Fruit fly (Drosophila melanogaster) whole organism, pupa: ENCODE results near the gene laf.

ENCODE experiments used
- CG12605 ChIP-seq: fragments of 200-800 bp; sonication (Bioruptor generic); IDR thresholded peaks from 2 replicates; pipeline ENCODE4 v1.3.6; 2022; ENCODE audit warnings: missing biosample characterization, missing genetic modification characterization
- CG17806 ChIP-seq: fragments of 200-800 bp; sonication (Bioruptor generic); optimal IDR thresholded peaks from 2 replicates; lab custom pipeline; 2018; ENCODE audit warnings: missing biosample characterization, mild to moderate bottlenecking, missing genetic modification characterization, moderate library complexity
- CG32121 ChIP-seq: fragments of 200-800 bp; sonication (Bioruptor generic); IDR thresholded peaks from 2 replicates; pipeline ENCODE4 v1.3.6; 2022; ENCODE audit warnings: missing biosample characterization, missing genetic modification characterization
- CG8159 ChIP-seq: fragments of 200-800 bp; sonication (Bioruptor generic); optimal IDR thresholded peaks from 3 replicates; lab custom pipeline; 2018; ENCODE audit warnings: missing biosample characterization, mild to moderate bottlenecking, missing genetic modification characterization, moderate library complexity
- Ets98B ChIP-seq: fragments of 200-800 bp; sonication (Bioruptor generic); IDR thresholded peaks from 2 replicates; pipeline ENCODE4 v1.3.6; 2022; ENCODE audit warnings: missing biosample characterization, missing genetic modification characterization
- Pif1B ChIP-seq: fragments of 200-800 bp; sonication (Bioruptor generic); optimal IDR thresholded peaks from 3 replicates; lab custom pipeline; 2016; ENCODE audit warnings: missing biosample characterization, missing genetic modification characterization
- fd96Ca ChIP-seq: fragments of 200-800 bp; sonication (Bioruptor generic); IDR thresholded peaks from 3 replicates; pipeline ENCODE4 v1.3.6; 2022; ENCODE audit warnings: missing biosample characterization, missing genetic modification characterization
- rn ChIP-seq: fragments of 200-800 bp; sonication (Bioruptor generic); IDR thresholded peaks from 2 replicates; pipeline ENCODE4 v1.3.6; 2022; ENCODE audit warnings: missing biosample characterization, missing genetic modification characterization

DNA sequence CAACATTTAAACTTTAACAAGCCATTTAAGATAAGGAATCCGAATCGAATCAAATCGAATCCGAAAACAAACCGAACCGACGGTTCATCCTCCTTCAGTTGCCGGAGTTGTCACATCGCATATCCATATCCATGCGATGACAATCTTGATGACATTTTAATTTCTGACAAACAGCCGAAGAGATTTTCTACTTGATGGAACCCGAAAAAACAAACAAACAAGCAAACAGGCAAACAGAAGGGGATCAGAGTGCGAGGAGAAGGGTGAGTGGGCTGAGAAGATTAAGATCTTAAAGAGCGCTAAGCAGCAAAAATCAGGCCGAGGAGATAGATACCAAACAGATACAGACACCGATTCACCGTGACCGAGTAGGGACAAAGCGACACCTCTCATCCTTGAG lies 17.2 kb downstream of the laf start:
- no peak for TF ChIP-seq CG32121 (GFP tag; lab: Robert Waterston, UW)
- no peak for TF ChIP-seq Ets98B (GFP tag; lab: Robert Waterston, UW)
- no peak for TF ChIP-seq Pif1B (GFP tag; lab: Kevin White, UChicago)
- no peak for TF ChIP-seq fd96Ca (GFP tag; lab: Robert Waterston, UW)
- TF ChIP-seq CG8159 = no peak
- TF ChIP-seq rn = no peak
- no peak for TF ChIP-seq CG12605 (GFP tag; lab: Robert Waterston, UW)
- TF ChIP-seq CG17806 (tag; lab: Kevin White, UChicago) = no peak
